Fruit fly (Drosophila melanogaster) whole organism, embryonic: ENCODE results near the gene bumpel.

Experiments
- Atf6 ChIP-seq: fragments of 200-800 bp; sonication (Bioruptor generic); IDR thresholded peaks from 2 replicates; pipeline ENCODE4 v1.3.6; 2022; ENCODE audit warnings: missing biosample characterization, missing genetic modification characterization
- Bgb ChIP-seq: fragments of 200-800 bp; sonication (Bioruptor generic); IDR thresholded peaks from 2 replicates; pipeline ENCODE4 v1.3.6; 2022; ENCODE audit warnings: missing biosample characterization, missing genetic modification characterization; ENCODE audit not compliant: partially characterized antibody
- CG10267 ChIP-seq: fragments of 200-800 bp; sonication (Bioruptor generic); optimal IDR thresholded peaks from 2 replicates; lab custom pipeline; 2018; ENCODE audit warnings: missing biosample characterization, mild to moderate bottlenecking, missing genetic modification characterization, moderate library complexity
- CG1233 ChIP-seq: fragments of 200-800 bp; sonication (Bioruptor generic); optimal IDR thresholded peaks from 4 replicates; lab custom pipeline; 2018; ENCODE audit warnings: missing biosample characterization, mild to moderate bottlenecking, missing genetic modification characterization
- CG13287 ChIP-seq: fragments of 200-800 bp; sonication (Bioruptor generic); IDR thresholded peaks from 2 replicates; pipeline ENCODE4 v1.3.6; 2022; ENCODE audit warnings: missing biosample characterization, missing genetic modification characterization; ENCODE audit not compliant: partially characterized antibody
- CG13424 ChIP-seq: fragments of 200-800 bp; sonication (Bioruptor generic); optimal IDR thresholded peaks from 2 replicates; lab custom pipeline; 2019; ENCODE audit warnings: missing biosample characterization, mild to moderate bottlenecking, missing genetic modification characterization, moderate library complexity
- CG14710 ChIP-seq: fragments of 200-800 bp; sonication (Bioruptor generic); optimal IDR thresholded peaks from 3 replicates; lab custom pipeline; 2019; ENCODE audit warnings: missing biosample characterization, mild to moderate bottlenecking, missing genetic modification characterization, moderate library complexity
- CG15514 ChIP-seq: fragments of 200-800 bp; sonication (Bioruptor generic); optimal IDR thresholded peaks from 3 replicates; lab custom pipeline; 2017; ENCODE audit warnings: missing biosample characterization, missing genetic modification characterization, mild to moderate bottlenecking, moderate library complexity, missing genetic modification reagents
- CG15696 ChIP-seq: fragments of 200-800 bp; sonication (Bioruptor generic); optimal IDR thresholded peaks from 2 replicates; lab custom pipeline; 2019; ENCODE audit warnings: missing biosample characterization, mild to moderate bottlenecking, missing genetic modification characterization, moderate library complexity
- CG17186 ChIP-seq: fragments of 200-800 bp; sonication (Bioruptor generic); optimal IDR thresholded peaks from 3 replicates; lab custom pipeline; 2017; ENCODE audit warnings: missing biosample characterization, missing genetic modification reagents, missing genetic modification characterization
- CG17361 ChIP-seq: fragments of 200-800 bp; sonication (Bioruptor generic); IDR thresholded peaks from 3 replicates; pipeline ENCODE4 v1.3.6; 2022; ENCODE audit warnings: missing biosample characterization, missing genetic modification characterization
- CG18011 ChIP-seq: fragments of 200-800 bp; sonication (Bioruptor generic); optimal IDR thresholded peaks from 2 replicates; lab custom pipeline; 2017; ENCODE audit warnings: missing biosample characterization, missing genetic modification characterization, mild to moderate bottlenecking, moderate library complexity, missing genotype
- CG2116 ChIP-seq: fragments of 200-800 bp; sonication (Bioruptor generic); optimal IDR thresholded peaks from 3 replicates; lab custom pipeline; 2018; ENCODE audit warnings: missing biosample characterization, mild to moderate bottlenecking, missing genetic modification characterization
- CG2712 ChIP-seq: fragments of 200-800 bp; optimal IDR thresholded peaks from 3 replicates; lab custom pipeline; 2019; ENCODE audit warnings: missing biosample characterization, mild to moderate bottlenecking, missing genetic modification characterization, moderate library complexity
- CG3995 ChIP-seq: fragments of 200-800 bp; sonication (Bioruptor generic); optimal IDR thresholded peaks from 3 replicates; lab custom pipeline; 2016; ENCODE audit warnings: missing biosample characterization, missing genetic modification characterization
- CG4617 ChIP-seq: fragments of 200-800 bp; sonication (Bioruptor generic); optimal IDR thresholded peaks from 3 replicates; lab custom pipeline; 2016; ENCODE audit warnings: missing biosample characterization, missing genetic modification characterization, borderline replicate concordance
- CG4820 ChIP-seq: fragments of 200-800 bp; sonication (Bioruptor generic); optimal IDR thresholded peaks from 3 replicates; lab custom pipeline; 2016; ENCODE audit warnings: missing biosample characterization, missing genetic modification characterization
- CG6683 ChIP-seq: fragments of 200-800 bp; sonication (Bioruptor generic); optimal IDR thresholded peaks from 2 replicates; lab custom pipeline; 2017; ENCODE audit warnings: missing biosample characterization, mild to moderate bottlenecking, missing genetic modification characterization, missing genetic modification reagents
- CG6791 ChIP-seq: fragments of 200-800 bp; sonication (Bioruptor generic); IDR thresholded peaks from 3 replicates; pipeline ENCODE4 v1.3.6; 2022; ENCODE audit warnings: missing biosample characterization, missing genetic modification characterization; ENCODE audit not compliant: partially characterized antibody
- CG9727 ChIP-seq: fragments of 200-800 bp; sonication (Bioruptor generic); optimal IDR thresholded peaks from 3 replicates; lab custom pipeline; 2017; ENCODE audit warnings: missing biosample characterization, mild to moderate bottlenecking, missing genetic modification characterization
- Chrac-16 ChIP-seq: fragments of 200-800 bp; sonication (Bioruptor generic); optimal IDR thresholded peaks from 3 replicates; lab custom pipeline; 2016; ENCODE audit warnings: missing biosample characterization, missing genetic modification characterization
- D ChIP-seq, 2 experiments: fragments of 200-800 bp in 1 of 2; fragments of >200 bp in 1 of 2; sonication (Bioruptor generic) in 1 of 2; optimal IDR thresholded peaks; 2 replicates in 1 of 2; 3 replicates in 1 of 2; lab custom pipeline; 2017; ENCODE audit warnings: mild to moderate bottlenecking in 1 of 2, missing biosample characterization in 1 of 2, missing genetic modification characterization in 1 of 2, missing genetic modification reagents in 1 of 2
- Dek ChIP-seq: fragments of 200-800 bp; sonication (Bioruptor generic); optimal IDR thresholded peaks from 3 replicates; lab custom pipeline; 2019; ENCODE audit warnings: missing biosample characterization, mild to moderate bottlenecking, missing genetic modification characterization, moderate library complexity
- Dll ChIP-seq: fragments of 200-800 bp; sonication (Bioruptor generic); IDR thresholded peaks from 4 replicates; pipeline ENCODE4 v1.3.6; 2022; ENCODE audit warnings: missing biosample characterization, missing genetic modification characterization; ENCODE audit not compliant: partially characterized antibody
- E2f2 ChIP-seq: fragments of 200-800 bp; sonication (Bioruptor generic); IDR thresholded peaks from 2 replicates; pipeline ENCODE4 v1.3.6; 2022; ENCODE audit warnings: missing biosample characterization, missing genetic modification characterization
- Ets97D ChIP-seq: fragments of 200-800 bp; sonication (Bioruptor generic); optimal IDR thresholded peaks from 3 replicates; lab custom pipeline; 2016; ENCODE audit warnings: missing biosample characterization, missing genetic modification characterization
- Kr ChIP-seq: fragments of 200-800 bp; sonication (Bioruptor generic); optimal IDR thresholded peaks from 2 replicates; lab custom pipeline; 2017; ENCODE audit warnings: missing biosample characterization, mild to moderate bottlenecking, missing genetic modification characterization
- Med ChIP-seq: fragments of 200-800 bp; sonication (Bioruptor generic); peaks from one replicate; lab custom pipeline; 2016; ENCODE audit warnings: missing biosample characterization, missing genetic modification characterization, mild to moderate bottlenecking, inconsistent platforms, moderate library complexity
- Myb ChIP-seq: fragments of 200-800 bp; sonication (Bioruptor generic); optimal IDR thresholded peaks from 2 replicates; lab custom pipeline; 2016; ENCODE audit warnings: missing biosample characterization, missing genetic modification characterization
- Pdp1 ChIP-seq, 2 experiments: fragments of 200-800 bp; sonication (Bioruptor generic); optimal IDR thresholded peaks; 3 replicates each; lab custom pipeline; 2016; ENCODE audit warnings: missing biosample characterization in 2 of 2, missing genetic modification characterization in 2 of 2, mild to moderate bottlenecking in 1 of 2, moderate library complexity in 1 of 2
- Sry-β ChIP-seq: fragments of 200-800 bp; sonication (Bioruptor generic); optimal IDR thresholded peaks from 2 replicates; lab custom pipeline; 2018; ENCODE audit warnings: missing biosample characterization, mild to moderate bottlenecking, missing genetic modification characterization, moderate library complexity
- crp ChIP-seq, 2 experiments: fragments of 200-800 bp; sonication (Bioruptor generic); optimal IDR thresholded peaks; 2 replicates in 1 of 2; 3 replicates in 1 of 2; lab custom pipeline; 2017; ENCODE audit warnings: missing biosample characterization in 2 of 2, missing genetic modification characterization in 2 of 2, mild to moderate bottlenecking in 1 of 2, moderate library complexity in 1 of 2
- fd64A ChIP-seq: fragments of 200-800 bp; sonication (Bioruptor generic); optimal IDR thresholded peaks from 3 replicates; lab custom pipeline; 2018; ENCODE audit warnings: missing biosample characterization, mild to moderate bottlenecking, missing genetic modification characterization
- fd96Cb ChIP-seq: fragments of 200-800 bp; sonication (Bioruptor generic); optimal IDR thresholded peaks from 2 replicates; lab custom pipeline; 2018; ENCODE audit warnings: missing biosample characterization, mild to moderate bottlenecking, missing genetic modification characterization, moderate library complexity
- fru ChIP-seq: fragments of >200 bp; optimal IDR thresholded peaks from 2 replicates; lab custom pipeline; 2017
- gcm ChIP-seq: fragments of 200-800 bp; sonication (Bioruptor generic); optimal IDR thresholded peaks from 2 replicates; lab custom pipeline; 2019; ENCODE audit warnings: missing biosample characterization, mild to moderate bottlenecking, missing genetic modification characterization, moderate library complexity
- ham ChIP-seq: fragments of 200-800 bp; sonication (Bioruptor generic); IDR thresholded peaks from 2 replicates; pipeline ENCODE4 v1.3.6; 2022; ENCODE audit warnings: missing biosample characterization, missing genetic modification characterization
- hbn ChIP-seq: fragments of 200-800 bp; sonication (Bioruptor generic); IDR thresholded peaks from 2 replicates; pipeline ENCODE4 v1.3.6; 2022; ENCODE audit warnings: missing biosample characterization, missing genetic modification characterization; ENCODE audit not compliant: partially characterized antibody
- insv ChIP-seq, 2 experiments: fragments of 200-800 bp; sonication (Bioruptor generic); optimal IDR thresholded peaks; 3 replicates each; lab custom pipeline; 2016 to 2018; ENCODE audit warnings: missing biosample characterization in 2 of 2, missing genetic modification characterization in 2 of 2
- inv ChIP-seq: fragments of 200-800 bp; sonication (Bioruptor generic); IDR thresholded peaks from 2 replicates; pipeline ENCODE4 v1.3.6; 2022; ENCODE audit warnings: missing biosample characterization, missing genetic modification characterization; ENCODE audit not compliant: partially characterized antibody
- knrl ChIP-seq: fragments of 200-800 bp; sonication (Bioruptor generic); IDR thresholded peaks from 3 replicates; pipeline ENCODE4 v1.3.6; 2022; ENCODE audit warnings: missing biosample characterization, missing genetic modification characterization; ENCODE audit not compliant: partially characterized antibody
- lola ChIP-seq, 3 experiments: fragments of >200 bp in 2 of 3; fragments of 200-800 bp in 1 of 3; sonication (Bioruptor generic) in 1 of 3; optimal IDR thresholded peaks; 2 replicates each; lab custom pipeline; 2017 to 2019; ENCODE audit warnings: missing biosample characterization in 3 of 3, missing genetic modification characterization in 3 of 3, mild to moderate bottlenecking in 1 of 3, moderate library complexity in 1 of 3
- nerfin-1 ChIP-seq: fragments of 200-800 bp; sonication (Bioruptor generic); optimal IDR thresholded peaks from 3 replicates; lab custom pipeline; 2019; ENCODE audit warnings: missing biosample characterization, mild to moderate bottlenecking, missing genetic modification characterization, moderate library complexity
- row ChIP-seq: fragments of 200-800 bp; sonication (Bioruptor generic); IDR thresholded peaks from 3 replicates; pipeline ENCODE4 v1.3.6; 2022; ENCODE audit warnings: missing biosample characterization, missing genetic modification characterization
- twi ChIP-seq: fragments of 200-800 bp; optimal IDR thresholded peaks from 2 replicates; lab custom pipeline; 2019; ENCODE audit warnings: missing biosample characterization, mild to moderate bottlenecking, missing genetic modification characterization, moderate library complexity
- yki ChIP-seq: fragments of >200 bp; optimal IDR thresholded peaks from 3 replicates; lab custom pipeline; 2018
- zen ChIP-seq: fragments of 200-800 bp; sonication (Bioruptor generic); optimal IDR thresholded peaks from 3 replicates; lab custom pipeline; 2018; ENCODE audit warnings: missing biosample characterization, mild to moderate bottlenecking, missing genetic modification characterization, moderate library complexity

The bumpel gene

dm6 chr3R:11431395-11431977 lies 13.0 kb upstream of the bumpel start, which contains the start of the genes RpL24-like and CG5276 (continued):
- TF ChIP-seq Atf6 (GFP tag; lab: Robert Waterston, UW) (no peak), fd64A (GFP tag; lab: Kevin White, UChicago) (no peak), lola (GFP tag; optimal IDR thresholded peaks at IDR 0.05; lab: Kevin White, UChicago) (peak in 1 of 3 experiments; percentile 20), CG13287 (GFP tag; lab: Robert Waterston, UW) (peak; percentile 77), CG15514 (peak; percentile 60), gcm (GFP tag; lab: Kevin White, UChicago) (no peak), fru (lab: Kevin White, UChicago) (no peak), CG2116 (GFP tag; lab: Kevin White, UChicago) (peak; percentile 93), CG17361 (GFP tag; lab: Robert Waterston, UW) (no peak), Dll (GFP tag; lab: Robert Waterston, UW) (peak; percentile 77), Dek (tag; lab: Kevin White, UChicago) (no peak), yki (lab: Kevin White, UChicago) (no peak), CG15696 (peak; percentile 11), CG10267 (tag; lab: Kevin White, UChicago) (peak; percentile 60), Ets97D (peak; percentile 59), fd96Cb (tag; lab: Kevin White, UChicago) (no peak), Med (GFP tag; lab: Kevin White, UChicago) (peak; percentile 39), row (GFP tag; lab: Robert Waterston, UW) (peak; percentile 54), CG4820 (GFP tag; lab: Kevin White, UChicago) (no peak), hbn (peak; percentile 59), Sry-β (GFP tag; lab: Kevin White, UChicago) (peak; percentile 84), CG18011 (GFP tag; lab: Kevin White, UChicago) (no peak), CG13424 (tag; lab: Kevin White, UChicago) (peak; percentile 13), inv (0 out of 2 replicates have a peak, but pooled peaks have one; percentile 24), Kr (GFP tag; lab: Kevin White, UChicago) (no peak), twi (tag; lab: Kevin White, UChicago) (peak; percentile 60), CG3995 (GFP tag; lab: Kevin White, UChicago) (peak; percentile 28), CG2712 (tag; lab: Kevin White, UChicago) (peak; percentile 42), CG14710 (tag; lab: Kevin White, UChicago) (peak; percentile 80), CG6791 (GFP tag; lab: Robert Waterston, UW) (0 out of 3 replicates have a peak, but pooled peaks have one; percentile 44), Chrac-16 (GFP tag; lab: Kevin White, UChicago) (no peak), crp (GFP tag; optimal IDR thresholded peaks at IDR 0.05; lab: Kevin White, UChicago) (peak; percentile 99 to 100), zen (tag; lab: Kevin White, UChicago) (peak; percentile 48), E2f2 (GFP tag; lab: Robert Waterston, UW) (peak; percentile 55), Myb (peak; percentile 15), CG4617 (peak; percentile 56), ham (GFP tag; lab: Robert Waterston, UW) (no peak), insv (GFP tag; optimal IDR thresholded peaks at IDR 0.05; lab: Kevin White, UChicago) (peak in 1 of 2 experiments; percentile 18), CG17186 (peak; percentile 94), CG9727 (peak; percentile 46), knrl (peak; percentile 53; the same call in 1 of the 3 replicates), CG6683 (GFP tag; lab: Kevin White, UChicago) (no peak), D (optimal IDR thresholded peaks at IDR 0.05; lab: Kevin White, UChicago) (peak; percentile 90), D (GFP tag; optimal IDR thresholded peaks at IDR 0.05; lab: Kevin White, UChicago) (no peak), Bgb (no peak; the same call in 1 of the 2 replicates), nerfin-1 (tag; lab: Kevin White, UChicago) (peak; percentile 19), Pdp1 (GFP tag; optimal IDR thresholded peaks at IDR 0.05; lab: Kevin White, UChicago) (peak in 1 of 2 experiments; percentile 37), CG1233 (GFP tag; lab: Kevin White, UChicago) (peak; percentile 35)
